Worm (Caenorhabditis elegans): Measurements from ENCODE around the gene akt-2.

akt-2 gene

DNA sequence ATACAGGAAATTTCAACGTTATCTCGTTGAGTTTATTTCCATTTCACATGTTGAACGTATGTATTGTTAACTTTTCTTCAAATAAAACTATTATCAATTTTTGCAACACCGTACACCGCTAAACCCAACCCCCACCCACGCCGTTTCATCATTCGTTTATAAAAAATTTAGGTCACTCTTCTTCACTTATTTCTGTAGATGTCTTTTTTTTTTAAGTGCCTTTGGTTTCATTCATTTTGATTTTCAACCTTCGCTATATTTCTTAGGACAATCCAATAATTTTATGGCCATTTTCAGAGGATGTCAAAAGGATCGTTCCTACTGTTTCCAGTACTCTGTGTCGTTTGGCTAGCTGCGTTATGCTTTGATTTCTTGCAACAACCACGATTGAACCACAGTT is 32.7 kb downstream of the akt-2 start, which contains the start of gene C37E2.3:
Gene C37E2.3 (plus strand): TSS at position 301 of the 400 bp plus-strand sequence.
- no peak for TF ChIP-seq aly-2 (tag; optimal IDR thresholded peaks at IDR 0.05)

DNA sequence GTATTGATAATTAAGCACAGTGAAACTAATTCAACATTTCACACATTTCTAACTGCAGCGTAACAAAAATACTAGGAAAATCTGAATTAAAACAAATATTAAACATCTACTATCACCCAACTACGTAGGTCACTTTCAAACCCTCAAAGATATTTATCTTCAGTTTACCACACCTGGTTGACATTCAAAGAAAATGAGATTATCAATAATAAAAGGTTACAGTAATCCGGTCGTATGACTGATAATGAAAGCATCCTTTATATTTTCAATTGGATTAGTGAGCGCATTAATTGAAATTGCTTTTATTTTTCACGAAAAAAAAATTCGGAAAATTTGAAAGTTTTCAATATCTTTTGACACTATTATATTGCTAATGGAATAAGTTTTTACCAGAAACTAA is 35.0 kb downstream of the akt-2 start:
- TF ChIP-seq ztf-11 (tag; optimal IDR thresholded peaks at IDR 0.05), result no peak
- TF ChIP-seq egl-5 (tag; optimal IDR thresholded peaks at IDR 0.05), result no peak
- TF ChIP-seq snpc-4 (tag; optimal IDR thresholded peaks at IDR 0.05), result no peak
- no peak for TF ChIP-seq ama-1 (optimal IDR thresholded peaks at IDR 0.05)
- TF ChIP-seq elt-3 (tag; optimal IDR thresholded peaks at IDR 0.05), result no peak
- no peak for TF ChIP-seq unc-62 (GFP tag; optimal IDR thresholded peaks at IDR 0.05)
- no peak for TF ChIP-seq nhr-28 (tag; optimal IDR thresholded peaks at IDR 0.05)

DNA sequence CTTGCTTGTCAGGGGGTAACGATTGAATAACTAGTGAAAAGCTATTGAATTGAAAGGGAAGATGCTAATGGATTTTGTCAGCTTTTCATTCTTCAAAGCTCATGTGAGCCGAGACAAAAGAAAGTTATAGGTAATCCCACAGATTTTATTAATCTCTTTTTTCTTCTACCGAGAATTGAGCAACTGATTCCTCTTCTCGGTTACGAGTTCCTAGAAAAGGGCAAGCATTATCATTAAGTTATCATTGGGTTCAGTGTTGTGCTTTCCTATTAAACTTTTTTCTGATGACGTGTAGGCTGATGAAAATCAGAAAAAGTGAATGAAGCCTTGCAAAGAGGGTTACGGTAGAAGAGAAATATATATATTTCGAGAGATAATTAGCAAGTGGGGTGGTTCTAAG is 38.1 kb downstream of the akt-2 start:
- TF ChIP-seq elt-1 (tag; optimal IDR thresholded peaks at IDR 0.05) (no peak), ceh-9 (tag; optimal IDR thresholded peaks at IDR 0.05) (no peak), aly-2 (tag; optimal IDR thresholded peaks at IDR 0.05) (no peak), elt-2 (tag; optimal IDR thresholded peaks at IDR 0.05) (no peak), nhr-28 (tag; optimal IDR thresholded peaks at IDR 0.05) (no peak), tbx-2 (tag; optimal IDR thresholded peaks at IDR 0.05) (no peak), nhr-23 (tag; optimal IDR thresholded peaks at IDR 0.05) (no peak)

DNA sequence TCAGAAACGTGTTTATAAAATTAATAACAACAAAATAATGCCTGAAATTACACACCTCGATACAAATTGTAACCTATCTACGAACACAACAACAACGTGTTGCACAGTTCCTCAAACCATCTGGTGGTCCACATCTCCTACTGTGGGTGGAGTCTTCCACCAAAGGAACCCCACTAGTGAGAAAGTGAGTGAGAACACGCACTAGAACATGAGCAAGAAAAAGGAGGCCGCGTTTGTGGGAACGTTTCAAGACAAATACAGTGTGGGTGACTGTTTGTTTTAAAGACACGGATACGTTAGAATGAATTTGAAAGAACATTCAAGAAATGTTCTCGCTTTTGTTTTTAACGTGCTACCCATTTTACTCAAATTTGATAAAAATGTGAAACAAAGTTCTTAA is 39.0 kb downstream of the akt-2 start, which contains the start of gene ceh-36:
Gene ceh-36 (minus strand): TSS at position 101 of the 400 bp plus-strand sequence.
- TF ChIP-seq nhr-28 (tag; optimal IDR thresholded peaks at IDR 0.05) (no peak), nhr-76 (tag; optimal IDR thresholded peaks at IDR 0.05) (no peak), lin-39 (tag; optimal IDR thresholded peaks at IDR 0.05) (no peak), hmg-11 (tag; optimal IDR thresholded peaks at IDR 0.05) (no peak), fkh-2 (tag; optimal IDR thresholded peaks at IDR 0.05) (no peak), nfya-1 (tag; optimal IDR thresholded peaks at IDR 0.05; ENCODE audit: insufficient read depth) (no peak), skn-1 (tag; optimal IDR thresholded peaks at IDR 0.05) (no peak), nhr-23 (tag; optimal IDR thresholded peaks at IDR 0.05) (no peak), nhr-77 (tag; optimal IDR thresholded peaks at IDR 0.05) (no peak), elt-1 (tag; optimal IDR thresholded peaks at IDR 0.05) (no peak), eor-1 (tag; optimal IDR thresholded peaks at IDR 0.05) (no peak), nhr-25 (tag; optimal IDR thresholded peaks at IDR 0.05) (no peak), fkh-10 (GFP tag; optimal IDR thresholded peaks at IDR 0.05) (no peak)

DNA sequence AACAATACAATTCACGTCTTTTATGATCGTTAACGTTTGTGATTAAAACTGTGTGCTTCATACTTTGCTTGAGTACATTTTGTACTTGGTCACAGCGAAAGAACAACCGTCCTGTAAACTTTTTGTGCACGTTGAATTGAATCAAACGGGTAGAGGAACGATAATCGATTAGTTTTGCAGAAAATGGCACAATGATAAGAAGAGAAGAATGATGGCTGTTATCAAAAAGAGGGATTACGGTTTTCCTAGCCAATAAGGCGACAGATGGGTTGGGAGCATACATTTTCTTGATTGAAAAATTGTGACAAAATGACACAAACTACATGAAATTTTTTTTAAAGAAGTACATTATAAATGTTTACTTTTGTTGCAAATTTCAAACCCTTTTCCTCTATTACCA is 46.8 kb downstream of the akt-2 start:
- TF ChIP-seq ama-1 (optimal IDR thresholded peaks at IDR 0.05), result no peak
- TF ChIP-seq nfya-1 (tag; optimal IDR thresholded peaks at IDR 0.05; ENCODE audit: insufficient read depth), result peak; percentile 64
- peak; percentile 84 for TF ChIP-seq elt-2 (tag; optimal IDR thresholded peaks at IDR 0.05)
- TF ChIP-seq eor-1 (tag; optimal IDR thresholded peaks at IDR 0.05), result no peak
- TF ChIP-seq ceh-28 (tag; optimal IDR thresholded peaks at IDR 0.05), result peak; percentile 58
- peak; percentile 69 for TF ChIP-seq pqm-1 (tag; optimal IDR thresholded peaks at IDR 0.05)

All from whole organism, L3 larva.